Worm (Caenorhabditis elegans) whole organism, L4 larva: ENCODE data around the gene pzf-1.

Experiments
- Y105C5A.15 ChIP-seq: fragments of 200-800 bp; sonication (Bioruptor generic); IDR thresholded peaks from 2 replicates; pipeline ENCODE4 v1.3.6; 2022; ENCODE audit warnings: missing genetic modification characterization, missing compliant biosample characterization
- Y48G9A.11 ChIP-seq: fragments of 200-800 bp; sonication (Bioruptor generic); IDR thresholded peaks from 2 replicates; pipeline ENCODE4 v1.3.6; 2022; ENCODE audit warnings: missing genetic modification reagents, missing genetic modification characterization, missing compliant biosample characterization
- ZK337.2 ChIP-seq: fragments of 200-800 bp; sonication (Bioruptor generic); IDR thresholded peaks from 2 replicates; pipeline ENCODE4 v1.3.6; 2022; ENCODE audit warnings: missing genetic modification reagents, missing genetic modification characterization, missing compliant biosample characterization
- ceh-44 ChIP-seq: fragments of 200-800 bp; sonication (Bioruptor generic); IDR thresholded peaks from 2 replicates; pipeline ENCODE4 v1.3.6; 2022; ENCODE audit warnings: missing genetic modification reagents, missing genetic modification characterization, missing compliant biosample characterization
- daf-16 ChIP-seq, 3 experiments: sonication (generic microtip); optimal IDR thresholded peaks; 2 replicates each; lab custom pipeline; 2016 to 2017; ENCODE audit warnings: missing genetic modification characterization in 3 of 3, missing genetic modification reagents in 3 of 3, mild to moderate bottlenecking in 2 of 3, missing compliant biosample characterization in 2 of 3, missing biosample characterization in 1 of 3, moderate library complexity in 1 of 3
- dmd-6 ChIP-seq: fragments of 200-800 bp; sonication (Bioruptor generic); IDR thresholded peaks from 2 replicates; pipeline ENCODE4 v1.3.6; 2022; ENCODE audit warnings: missing genetic modification reagents, missing genetic modification characterization, missing compliant biosample characterization
- dpl-1 ChIP-seq: fragments of 150-350 bp; optimal IDR thresholded peaks from 2 replicates; lab custom pipeline; 2014; ENCODE audit warnings: missing biosample characterization, missing genetic modification reagents, missing genetic modification characterization
- dve-1 ChIP-seq: sonication (generic microtip); optimal IDR thresholded peaks from 2 replicates; lab custom pipeline; 2017; ENCODE audit warnings: antibody characterized with exemption, mild to moderate bottlenecking, missing genetic modification characterization, missing compliant biosample characterization; ENCODE audit not compliant: insufficient read depth
- fos-1 ChIP-seq: fragments of 150-350 bp; optimal IDR thresholded peaks from 2 replicates; lab custom pipeline; 2014; ENCODE audit warnings: missing biosample characterization, missing genetic modification characterization
- hlh-11 ChIP-seq: fragments of 200-800 bp; sonication (Bioruptor generic); optimal IDR thresholded peaks from 2 replicates; lab custom pipeline; 2018; ENCODE audit warnings: mild to moderate bottlenecking, missing genetic modification characterization, missing compliant biosample characterization
- hlh-30 ChIP-seq: sonication (generic microtip); optimal IDR thresholded peaks from 2 replicates; lab custom pipeline; 2017; ENCODE audit warnings: antibody characterized with exemption, mild to moderate bottlenecking, missing genetic modification characterization, missing compliant biosample characterization; ENCODE audit not compliant: insufficient read depth
- lim-7 ChIP-seq: fragments of 200-800 bp; sonication (Bioruptor generic); IDR thresholded peaks from 2 replicates; pipeline ENCODE4 v1.3.6; 2022; ENCODE audit warnings: missing genetic modification characterization, missing compliant biosample characterization
- lir-3 ChIP-seq: sonication (generic microtip); optimal IDR thresholded peaks from 2 replicates; lab custom pipeline; 2016; ENCODE audit warnings: mild to moderate bottlenecking, missing genetic modification characterization, missing compliant biosample characterization
- lsy-2 ChIP-seq, 2 experiments: fragments of 150-350 bp in 1 of 2; sonication (generic microtip) in 1 of 2; optimal IDR thresholded peaks; 2 replicates each; lab custom pipeline; 2014 to 2017; ENCODE audit warnings: missing biosample characterization in 2 of 2, missing genetic modification characterization in 2 of 2
- mdl-1 ChIP-seq, 2 experiments: fragments of 150-350 bp in 1 of 2; sonication (generic microtip) in 1 of 2; optimal IDR thresholded peaks; 2 replicates each; lab custom pipeline; 2014 to 2017; ENCODE audit warnings: missing biosample characterization in 2 of 2, missing genetic modification characterization in 2 of 2
- mdt-29 ChIP-seq: fragments of 200-800 bp; sonication (Bioruptor generic); IDR thresholded peaks from 2 replicates; pipeline ENCODE4 v1.3.6; 2022; ENCODE audit warnings: missing genetic modification reagents, missing genetic modification characterization, missing compliant biosample characterization
- mep-1 ChIP-seq: fragments of 150-350 bp; sonication (generic microtip); optimal IDR thresholded peaks from 3 replicates; lab custom pipeline; 2014; ENCODE audit warnings: missing biosample characterization, missing genetic modification characterization
- mxl-2 ChIP-seq: fragments of 200-800 bp; sonication (Bioruptor generic); conservative IDR thresholded peaks from 2 replicates; pipeline ENCODE4 v1.3.6; 2022; ENCODE audit warnings: missing genetic modification reagents, missing genetic modification characterization, missing compliant biosample characterization
- mxl-3 ChIP-seq: fragments of 200-800 bp; sonication (Bioruptor generic); optimal IDR thresholded peaks from 2 replicates; lab custom pipeline; 2018; ENCODE audit warnings: mild to moderate bottlenecking, missing genetic modification characterization, missing compliant biosample characterization
- nhr-28 ChIP-seq: fragments of 150-350 bp; optimal IDR thresholded peaks from 2 replicates; lab custom pipeline; 2014; ENCODE audit warnings: missing biosample characterization, missing genetic modification characterization
- nhr-77 ChIP-seq: fragments of 150-350 bp; optimal IDR thresholded peaks from 2 replicates; lab custom pipeline; 2014; ENCODE audit warnings: missing biosample characterization, missing genetic modification characterization
- pqm-1 ChIP-seq: sonication (generic microtip); optimal IDR thresholded peaks from 2 replicates; lab custom pipeline; 2017; ENCODE audit warnings: missing biosample characterization, missing genetic modification characterization
- set-16 ChIP-seq: fragments of 200-800 bp; sonication (Bioruptor generic); IDR thresholded peaks from 2 replicates; pipeline ENCODE4 v1.3.6; 2022; ENCODE audit warnings: missing genetic modification reagents, missing genetic modification characterization, missing compliant biosample characterization
- snpc-1.2 ChIP-seq: fragments of 200-800 bp; sonication (Bioruptor generic); IDR thresholded peaks from 2 replicates; pipeline ENCODE4 v1.3.6; 2022; ENCODE audit warnings: missing genetic modification reagents, missing genetic modification characterization, missing compliant biosample characterization
- snpc-4 ChIP-seq: fragments of 150-350 bp; optimal IDR thresholded peaks from 2 replicates; lab custom pipeline; 2014; ENCODE audit warnings: missing biosample characterization, missing genetic modification characterization
- spr-1 ChIP-seq: sonication (generic microtip); optimal IDR thresholded peaks from 2 replicates; lab custom pipeline; 2016; ENCODE audit warnings: mild to moderate bottlenecking, missing genetic modification characterization, missing compliant biosample characterization
- zag-1 ChIP-seq: fragments of 150-350 bp; optimal IDR thresholded peaks from 2 replicates; lab custom pipeline; 2014; ENCODE audit warnings: missing biosample characterization, missing genetic modification characterization
- zfp-2 ChIP-seq: sonication (generic microtip); optimal IDR thresholded peaks from 2 replicates; lab custom pipeline; 2016; ENCODE audit warnings: mild to moderate bottlenecking, missing genetic modification characterization, missing compliant biosample characterization
- zip-11 ChIP-seq: fragments of 200-800 bp; sonication (Bioruptor generic); IDR thresholded peaks from 2 replicates; pipeline ENCODE4 v1.3.6; 2022; ENCODE audit warnings: missing genetic modification characterization, missing compliant biosample characterization

pzf-1 gene

DNA sequence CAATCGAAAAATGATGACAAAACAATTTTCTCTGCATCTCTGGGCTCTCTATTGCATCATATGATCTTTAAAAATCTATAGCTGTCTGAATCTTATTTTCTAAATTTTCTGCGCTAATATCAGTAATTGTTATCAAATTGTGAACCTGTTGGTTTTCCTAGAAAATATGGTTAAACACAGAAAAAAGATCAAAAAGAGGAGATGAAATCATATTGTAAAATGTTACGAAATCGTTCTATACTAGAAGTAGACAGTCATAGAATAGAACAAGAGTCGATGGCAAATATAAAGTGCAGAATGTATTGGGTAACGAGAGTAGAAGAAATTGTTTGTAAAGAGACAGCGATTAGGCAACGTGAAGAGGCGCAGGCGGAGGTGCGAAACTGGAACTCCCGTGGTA, 47.5 kb downstream of the pzf-1 start (continued):
- TF ChIP-seq set-16 (no peak), nhr-77 (peak; percentile 75), lim-7 (GFP tag; lab: Robert Waterston, UW) (no peak), snpc-1.2 (no peak), mxl-3 (GFP tag; lab: Kevin White, UChicago) (no peak), dpl-1 (GFP tag; lab: Kevin White, UChicago) (no peak), fos-1 (no peak), ZK337.2 (GFP tag; lab: Robert Waterston, UW) (no peak), mdt-29 (GFP tag; lab: Robert Waterston, UW) (no peak), spr-1 (no peak), zag-1 (tag; lab: Kevin White, UChicago) (no peak), lir-3 (tag; lab: Kevin White, UChicago) (no peak)
- TF ChIP-seq, all 104 proteins: peak for 25

DNA sequence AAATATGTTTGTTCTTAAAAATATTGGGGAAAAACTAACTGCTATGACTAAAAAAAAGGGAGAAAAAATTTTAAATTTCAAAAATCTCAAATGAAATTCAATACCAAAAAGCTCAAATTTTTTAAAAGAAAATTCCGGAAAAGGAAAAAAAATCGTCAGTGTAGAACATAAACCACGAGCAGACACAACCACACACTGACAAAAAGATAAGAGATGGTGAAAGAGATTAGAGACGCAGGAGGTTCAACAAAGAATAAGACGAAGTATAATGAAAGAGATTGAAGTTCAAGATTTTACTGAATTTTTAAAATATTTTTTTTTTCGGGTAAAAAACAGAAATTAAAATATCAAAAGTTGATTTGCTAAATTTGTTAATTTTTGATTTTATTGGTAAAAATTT, 48.2 kb downstream of the pzf-1 start:
- TF ChIP-seq mdl-1 (tag; optimal IDR thresholded peaks at IDR 0.05; lab: Kevin White, UChicago) (peak in 1 of 2 experiments; percentile 36), daf-16 (GFP tag; optimal IDR thresholded peaks at IDR 0.05; lab: Kevin White, UChicago) (no peak), daf-16 (tag; optimal IDR thresholded peaks at IDR 0.05; lab: Kevin White, UChicago) (peak; percentile 26), mdt-29 (GFP tag; lab: Robert Waterston, UW) (no peak), dve-1 (tag; lab: Kevin White, UChicago) (peak; percentile 55), snpc-4 (tag; lab: Kevin White, UChicago) (no peak), Y105C5A.15 (no peak), zip-11 (no peak), ceh-44 (GFP tag; lab: Robert Waterston, UW) (no peak), lsy-2 (tag; optimal IDR thresholded peaks at IDR 0.05; lab: Kevin White, UChicago) (peak in 1 of 2 experiments; percentile 14), pqm-1 (tag; lab: Kevin White, UChicago) (peak; percentile 59), hlh-11 (tag; lab: Kevin White, UChicago) (peak; percentile 6), zfp-2 (tag; lab: Kevin White, UChicago) (no peak), nhr-28 (tag; lab: Kevin White, UChicago) (peak; percentile 81), Y48G9A.11 (GFP tag; lab: Robert Waterston, UW) (no peak), hlh-30 (tag; lab: Kevin White, UChicago) (peak; percentile 40), mep-1 (peak; percentile 16), dmd-6 (GFP tag; lab: Robert Waterston, UW) (peak; percentile 82)

DNA sequence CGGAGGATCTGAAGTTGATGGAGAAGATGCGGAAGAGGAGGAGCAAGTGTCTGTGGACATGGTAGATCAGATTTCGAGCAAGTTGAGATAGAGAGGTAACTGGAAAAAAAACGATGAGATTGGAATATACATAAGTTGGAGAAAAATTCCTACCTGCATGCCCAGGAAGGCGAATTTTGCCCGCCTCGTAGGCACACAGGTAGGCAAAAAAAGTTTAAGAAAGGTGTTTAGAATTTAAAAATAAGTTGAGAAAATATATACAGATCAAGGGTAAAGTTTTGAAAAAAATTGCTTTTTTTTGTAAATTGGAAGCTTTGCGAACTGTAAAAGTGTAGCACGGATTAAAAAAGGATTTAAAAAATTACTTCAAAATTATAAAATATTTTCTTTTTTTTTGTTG, 48.7 kb downstream of the pzf-1 start, which contains the start of gene nhr-84:
nhr-84 (minus strand) TSS at position 101 of the 400 bp plus-strand sequence.
- TF ChIP-seq mxl-2 (GFP tag; lab: Robert Waterston, UW) = no peak
